Fruit fly (Drosophila melanogaster) whole organism, embryonic: ENCODE measurements around the gene asl.

ENCODE experiments used
- Abd-B ChIP-seq: fragments of 200-800 bp; sonication (Bioruptor generic); optimal IDR thresholded peaks from 2 replicates; lab custom pipeline; 2018; ENCODE audit warnings: missing biosample characterization, mild to moderate bottlenecking, missing genetic modification characterization, moderate library complexity
- Atf6 ChIP-seq: fragments of 200-800 bp; sonication (Bioruptor generic); IDR thresholded peaks from 2 replicates; pipeline ENCODE4 v1.3.6; 2022; ENCODE audit warnings: missing biosample characterization, missing genetic modification characterization
- CG11696 ChIP-seq: fragments of 200-800 bp; sonication (Bioruptor generic); IDR thresholded peaks from 2 replicates; pipeline ENCODE4 v1.3.6; 2022; ENCODE audit warnings: missing biosample characterization, missing genetic modification characterization
- CG12071 ChIP-seq: fragments of 200-800 bp; sonication (Bioruptor generic); optimal IDR thresholded peaks from 3 replicates; lab custom pipeline; 2018; ENCODE audit warnings: missing biosample characterization, mild to moderate bottlenecking, missing genetic modification characterization
- CG12942 ChIP-seq: fragments of 200-800 bp; sonication (Bioruptor generic); optimal IDR thresholded peaks from 3 replicates; lab custom pipeline; 2016; ENCODE audit warnings: missing biosample characterization, missing genetic modification characterization
- CG14710 ChIP-seq: fragments of 200-800 bp; sonication (Bioruptor generic); optimal IDR thresholded peaks from 3 replicates; lab custom pipeline; 2019; ENCODE audit warnings: missing biosample characterization, mild to moderate bottlenecking, missing genetic modification characterization, moderate library complexity
- CG14860 ChIP-seq: fragments of 200-800 bp; sonication (Bioruptor generic); IDR thresholded peaks from 3 replicates; pipeline ENCODE4 v1.3.6; 2022; ENCODE audit warnings: missing biosample characterization, missing genetic modification characterization; ENCODE audit not compliant: partially characterized antibody
- CG15514 ChIP-seq: fragments of 200-800 bp; sonication (Bioruptor generic); optimal IDR thresholded peaks from 3 replicates; lab custom pipeline; 2017; ENCODE audit warnings: missing biosample characterization, missing genetic modification characterization, mild to moderate bottlenecking, moderate library complexity, missing genetic modification reagents
- CG1603 ChIP-seq: fragments of 200-800 bp; sonication (Bioruptor generic); optimal IDR thresholded peaks from 2 replicates; lab custom pipeline; 2019; ENCODE audit warnings: missing biosample characterization, mild to moderate bottlenecking, missing genetic modification characterization, moderate library complexity
- CG16813 ChIP-seq: fragments of 200-800 bp; sonication (Bioruptor generic); IDR thresholded peaks from 3 replicates; pipeline ENCODE4 v1.3.6; 2022; ENCODE audit warnings: missing biosample characterization, missing genetic modification characterization; ENCODE audit not compliant: partially characterized antibody
- CG18011 ChIP-seq: fragments of 200-800 bp; sonication (Bioruptor generic); optimal IDR thresholded peaks from 2 replicates; lab custom pipeline; 2017; ENCODE audit warnings: missing biosample characterization, missing genetic modification characterization, mild to moderate bottlenecking, moderate library complexity, missing genotype
- CG2120 ChIP-seq: fragments of 200-800 bp; sonication (Bioruptor generic); optimal IDR thresholded peaks from 3 replicates; lab custom pipeline; 2016; ENCODE audit warnings: missing biosample characterization, missing genetic modification characterization
- CG2712 ChIP-seq: fragments of 200-800 bp; optimal IDR thresholded peaks from 3 replicates; lab custom pipeline; 2019; ENCODE audit warnings: missing biosample characterization, mild to moderate bottlenecking, missing genetic modification characterization, moderate library complexity
- CG33213 ChIP-seq: fragments of 200-800 bp; sonication (Bioruptor generic); optimal IDR thresholded peaks from 3 replicates; lab custom pipeline; 2016; ENCODE audit warnings: missing biosample characterization, missing genetic modification characterization
- CG6854 ChIP-seq: fragments of 200-800 bp; sonication (Bioruptor generic); optimal IDR thresholded peaks from 3 replicates; lab custom pipeline; 2017; ENCODE audit warnings: missing biosample characterization, mild to moderate bottlenecking, missing genetic modification characterization
- CG7987 ChIP-seq: fragments of 200-800 bp; sonication (Bioruptor generic); optimal IDR thresholded peaks from 2 replicates; lab custom pipeline; 2018; ENCODE audit warnings: missing biosample characterization, mild to moderate bottlenecking, missing genetic modification characterization, moderate library complexity
- CG8388 ChIP-seq: fragments of 200-800 bp; sonication (Bioruptor generic); optimal IDR thresholded peaks from 2 replicates; lab custom pipeline; 2019; ENCODE audit warnings: missing biosample characterization, mild to moderate bottlenecking, missing genetic modification characterization, moderate library complexity
- CG8944 ChIP-seq: fragments of 200-800 bp; sonication (Bioruptor generic); optimal IDR thresholded peaks from 3 replicates; lab custom pipeline; 2016; ENCODE audit warnings: missing biosample characterization, missing genetic modification characterization
- CoRest ChIP-seq: fragments of 200-800 bp; sonication (Bioruptor generic); optimal IDR thresholded peaks from 3 replicates; lab custom pipeline; 2018; ENCODE audit warnings: missing biosample characterization, mild to moderate bottlenecking, missing genetic modification characterization, moderate library complexity
- Deaf1 ChIP-seq: fragments of 200-800 bp; optimal IDR thresholded peaks from 3 replicates; lab custom pipeline; 2019; ENCODE audit warnings: missing biosample characterization, mild to moderate bottlenecking, missing genetic modification characterization, moderate library complexity
- Dll ChIP-seq: fragments of 200-800 bp; sonication (Bioruptor generic); IDR thresholded peaks from 4 replicates; pipeline ENCODE4 v1.3.6; 2022; ENCODE audit warnings: missing biosample characterization, missing genetic modification characterization; ENCODE audit not compliant: partially characterized antibody
- E2f2 ChIP-seq: fragments of 200-800 bp; sonication (Bioruptor generic); IDR thresholded peaks from 2 replicates; pipeline ENCODE4 v1.3.6; 2022; ENCODE audit warnings: missing biosample characterization, missing genetic modification characterization
- ERR ChIP-seq: fragments of 200-800 bp; sonication (Bioruptor generic); optimal IDR thresholded peaks from 2 replicates; lab custom pipeline; 2016; ENCODE audit warnings: missing biosample characterization, missing genetic modification characterization
- Fer3 ChIP-seq: fragments of 200-800 bp; sonication (Bioruptor generic); optimal IDR thresholded peaks from 2 replicates; lab custom pipeline; 2018; ENCODE audit warnings: missing biosample characterization, mild to moderate bottlenecking, missing genetic modification characterization, moderate library complexity
- GATAe ChIP-seq: fragments of 200-800 bp; sonication (Bioruptor generic); conservative IDR thresholded peaks from 2 replicates; pipeline ENCODE4 v1.3.6; 2022; ENCODE audit warnings: missing biosample characterization, missing genetic modification characterization
- H15 ChIP-seq: fragments of 200-800 bp; sonication (Bioruptor generic); IDR thresholded peaks from 3 replicates; pipeline ENCODE4 v1.3.6; 2022; ENCODE audit warnings: missing biosample characterization, missing genetic modification characterization
- Hr3 ChIP-seq: fragments of 200-800 bp; sonication (Bioruptor generic); optimal IDR thresholded peaks from 3 replicates; lab custom pipeline; 2016; ENCODE audit warnings: missing biosample characterization, missing genetic modification characterization
- MESR4 ChIP-seq: fragments of 200-800 bp; sonication (Bioruptor generic); optimal IDR thresholded peaks from 2 replicates; lab custom pipeline; 2018; ENCODE audit warnings: missing biosample characterization, mild to moderate bottlenecking, missing genetic modification characterization, moderate library complexity
- Neu2 ChIP-seq: fragments of 200-800 bp; sonication (Bioruptor generic); optimal IDR thresholded peaks from 3 replicates; lab custom pipeline; 2016; ENCODE audit warnings: missing biosample characterization, missing genetic modification characterization, borderline replicate concordance
- Ptx1 ChIP-seq: fragments of 200-800 bp; sonication (Bioruptor generic); IDR thresholded peaks from 2 replicates; pipeline ENCODE4 v1.3.6; 2022; ENCODE audit warnings: missing biosample characterization, missing genetic modification characterization
- Rfx ChIP-seq: fragments of 200-800 bp; sonication (Bioruptor generic); IDR thresholded peaks from 2 replicates; pipeline ENCODE4 v1.3.6; 2022; ENCODE audit warnings: missing biosample characterization, missing genetic modification characterization
- Scr ChIP-seq: fragments of 200-800 bp; sonication (Bioruptor generic); IDR thresholded peaks from 2 replicates; pipeline ENCODE4 v1.3.6; 2022; ENCODE audit warnings: missing biosample characterization, missing genetic modification characterization; ENCODE audit not compliant: partially characterized antibody
- Trl ChIP-seq, 3 experiments: fragments of >200 bp in 2 of 3; fragments of 200-800 bp in 1 of 3; sonication (Bioruptor generic) in 1 of 3; optimal IDR thresholded peaks; 2 replicates in 1 of 3; 3 replicates in 2 of 3; lab custom pipeline; 2016 to 2017; ENCODE audit warnings: missing biosample characterization in 1 of 3, missing genetic modification characterization in 1 of 3
- ap ChIP-seq: fragments of 200-800 bp; sonication (Bioruptor generic); IDR thresholded peaks from 2 replicates; pipeline ENCODE4 v1.3.6; 2022; ENCODE audit warnings: missing biosample characterization, missing genetic modification characterization
- bbx ChIP-seq: fragments of 200-800 bp; sonication (Bioruptor generic); IDR thresholded peaks from 2 replicates; pipeline ENCODE4 v1.3.6; 2022; ENCODE audit warnings: missing biosample characterization, missing genetic modification characterization; ENCODE audit not compliant: partially characterized antibody
- bcd ChIP-seq: fragments of 200-800 bp; sonication (Bioruptor generic); optimal IDR thresholded peaks from 2 replicates; lab custom pipeline; 2017; ENCODE audit warnings: missing biosample characterization, mild to moderate bottlenecking, missing genetic modification characterization
- cad ChIP-seq: fragments of >200 bp; optimal IDR thresholded peaks from 2 replicates; lab custom pipeline; 2017; ENCODE audit warnings: missing biosample characterization, missing genetic modification characterization
- cato ChIP-seq: fragments of 200-800 bp; sonication (Bioruptor generic); optimal IDR thresholded peaks from 2 replicates; lab custom pipeline; 2016; ENCODE audit warnings: missing biosample characterization, missing genetic modification characterization, borderline replicate concordance
- fd102C ChIP-seq: fragments of 200-800 bp; sonication (Bioruptor generic); optimal IDR thresholded peaks from 2 replicates; lab custom pipeline; 2018; ENCODE audit warnings: missing biosample characterization, mild to moderate bottlenecking, missing genetic modification characterization, moderate library complexity
- fd64A ChIP-seq: fragments of 200-800 bp; sonication (Bioruptor generic); optimal IDR thresholded peaks from 3 replicates; lab custom pipeline; 2018; ENCODE audit warnings: missing biosample characterization, mild to moderate bottlenecking, missing genetic modification characterization
- grau ChIP-seq: fragments of 200-800 bp; optimal IDR thresholded peaks from 3 replicates; lab custom pipeline; 2019; ENCODE audit warnings: missing biosample characterization, mild to moderate bottlenecking, missing genetic modification characterization, moderate library complexity
- gro ChIP-seq: fragments of 200-800 bp; sonication (Bioruptor generic); optimal IDR thresholded peaks from 2 replicates; lab custom pipeline; 2016; ENCODE audit warnings: missing biosample characterization, missing genetic modification characterization
- lov ChIP-seq, 2 experiments: fragments of 200-800 bp in 1 of 2; fragments of >200 bp in 1 of 2; sonication (Bioruptor generic) in 1 of 2; IDR thresholded peaks in 1 of 2; optimal IDR thresholded peaks in 1 of 2; 2 replicates in 1 of 2; 3 replicates in 1 of 2; pipeline versions ENCODE4 v1.3.6 to Lab custom; 2017 to 2022; ENCODE audit warnings: missing biosample characterization in 1 of 2, missing genetic modification characterization in 1 of 2
- luna ChIP-seq: fragments of 200-800 bp; sonication (Bioruptor generic); optimal IDR thresholded peaks from 2 replicates; lab custom pipeline; 2016; ENCODE audit warnings: missing biosample characterization, missing genetic modification characterization
- org-1 ChIP-seq: fragments of 200-800 bp; sonication (Bioruptor generic); optimal IDR thresholded peaks from 2 replicates; lab custom pipeline; 2017; ENCODE audit warnings: missing biosample characterization, missing genetic modification characterization
- ro ChIP-seq: fragments of 200-800 bp; sonication (Bioruptor generic); IDR thresholded peaks from 2 replicates; pipeline ENCODE4 v1.3.6; 2022; ENCODE audit warnings: missing biosample characterization, missing genetic modification characterization
- tna ChIP-seq: fragments of 200-800 bp; sonication (Bioruptor generic); IDR thresholded peaks from 2 replicates; pipeline ENCODE4 v1.3.6; 2022; ENCODE audit warnings: missing biosample characterization, missing genetic modification characterization; ENCODE audit not compliant: partially characterized antibody
- trem ChIP-seq: fragments of 200-800 bp; optimal IDR thresholded peaks from 3 replicates; lab custom pipeline; 2019; ENCODE audit warnings: missing biosample characterization, mild to moderate bottlenecking, missing genetic modification characterization, moderate library complexity
- zfh1 ChIP-seq: fragments of 200-800 bp; sonication (Bioruptor generic); IDR thresholded peaks from 3 replicates; pipeline ENCODE4 v1.3.6; 2022; ENCODE audit warnings: missing biosample characterization, missing genetic modification characterization

Gene asl

DNA sequence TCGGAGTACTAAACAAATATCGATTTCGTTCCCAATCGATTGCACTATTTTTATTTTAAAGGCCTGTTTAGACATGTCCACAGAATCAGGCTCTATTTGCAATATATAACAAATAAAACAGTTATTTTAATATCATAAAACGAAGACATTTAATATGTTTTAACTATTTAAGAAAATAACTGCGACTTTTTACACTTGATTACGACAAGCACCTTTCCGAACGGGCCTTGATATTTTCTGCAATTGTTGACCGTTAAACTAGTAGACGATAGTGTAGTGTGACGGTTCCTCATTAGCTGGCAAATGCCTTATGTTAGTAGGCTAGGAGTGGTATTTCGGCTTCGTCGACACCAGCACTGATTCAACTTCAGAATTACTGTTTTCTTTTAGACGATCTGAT lies 37.8 kb downstream of the asl start, which contains the start of the genes CG2931 and Rheb (continued):
- peak; percentile 81 for TF ChIP-seq CG15514 (GFP tag; lab: Kevin White, UChicago)
- TF ChIP-seq gro (GFP tag; lab: Kevin White, UChicago) = peak; percentile 44
- TF ChIP-seq luna = no peak
- TF ChIP-seq CG1603 (tag; lab: Kevin White, UChicago) = peak; percentile 80
- TF ChIP-seq CG2712 = peak; percentile 78
- peak; percentile 24 for TF ChIP-seq ERR (GFP tag; lab: Kevin White, UChicago)
- TF ChIP-seq Hr3 (GFP tag; lab: Kevin White, UChicago) = peak; percentile 63
- TF ChIP-seq CG6854 (GFP tag; lab: Kevin White, UChicago) = no peak
- TF ChIP-seq org-1 = no peak
- TF ChIP-seq lov (optimal IDR thresholded peaks at IDR 0.05; lab: Kevin White, UChicago) = no peak
- TF ChIP-seq lov (GFP tag; IDR thresholded peaks at IDR 0.05; lab: Robert Waterston, UW) = peak; percentile 27; the same call in 1 of the 3 replicates
- peak; percentile 41 for TF ChIP-seq MESR4 (GFP tag; lab: Kevin White, UChicago)
- TF ChIP-seq Rfx = peak; percentile 81
- TF ChIP-seq Atf6 (GFP tag; lab: Robert Waterston, UW) = peak; percentile 67
- TF ChIP-seq CG2120 (GFP tag; lab: Kevin White, UChicago) = peak; percentile 83
- peak; percentile 83 for TF ChIP-seq CG16813 (GFP tag; lab: Robert Waterston, UW)
- TF ChIP-seq bbx = peak; percentile 69
- peak; percentile 51; the same call in 1 of the 2 replicates for TF ChIP-seq E2f2
- peak; percentile 42 for TF ChIP-seq bcd (GFP tag; lab: Kevin White, UChicago)
- TF ChIP-seq CG18011 (GFP tag; lab: Kevin White, UChicago) = peak; percentile 50
- no peak for TF ChIP-seq cad (GFP tag; lab: Kevin White, UChicago)
- peak; percentile 88 for TF ChIP-seq Dll (GFP tag; lab: Robert Waterston, UW)
- TF ChIP-seq CG12942 (GFP tag; lab: Kevin White, UChicago) = peak; percentile 58
- TF ChIP-seq CG12071 (GFP tag; lab: Kevin White, UChicago) = no peak
- no peak for TF ChIP-seq CG8944 (GFP tag; lab: Kevin White, UChicago)
- TF ChIP-seq Scr (GFP tag; lab: Robert Waterston, UW) = peak; percentile 85
- TF ChIP-seq cato = no peak
- TF ChIP-seq tna (GFP tag; lab: Robert Waterston, UW) = peak; percentile 64
- TF ChIP-seq CG7987 (GFP tag; lab: Kevin White, UChicago) = peak; percentile 16
- peak; percentile 79 for TF ChIP-seq Ptx1 (GFP tag; lab: Robert Waterston, UW)
- peak; percentile 87 for TF ChIP-seq CG14710 (tag; lab: Kevin White, UChicago)
- no peak for TF ChIP-seq ro (GFP tag; lab: Robert Waterston, UW)
- TF ChIP-seq CG8388 (GFP tag; lab: Kevin White, UChicago) = peak; percentile 56
- TF ChIP-seq Abd-B = peak; percentile 74
- peak; percentile 42; the same call in 1 of the 2 replicates for TF ChIP-seq ap (GFP tag; lab: Robert Waterston, UW)
- TF ChIP-seq fd102C (GFP tag; lab: Kevin White, UChicago) = no peak
- TF ChIP-seq trem (tag; lab: Kevin White, UChicago) = peak; percentile 89
- peak; percentile 60 for TF ChIP-seq CG33213 (GFP tag; lab: Kevin White, UChicago)
- TF ChIP-seq zfh1 (GFP tag; lab: Robert Waterston, UW) = peak; percentile 66; the same call in 2 of the 3 replicates
- TF ChIP-seq CoRest (tag; lab: Kevin White, UChicago) = peak; percentile 77
- TF ChIP-seq grau (tag; lab: Kevin White, UChicago) = peak; percentile 67
- no peak for TF ChIP-seq GATAe (GFP tag; lab: Robert Waterston, UW)
- no peak for TF ChIP-seq Neu2
- TF ChIP-seq CG11696 (GFP tag; lab: Robert Waterston, UW) = no peak
- TF ChIP-seq fd64A (GFP tag; lab: Kevin White, UChicago) = no peak
- no peak for TF ChIP-seq Trl (optimal IDR thresholded peaks at IDR 0.05; lab: Kevin White, UChicago)
- TF ChIP-seq Trl (GFP tag; optimal IDR thresholded peaks at IDR 0.05; lab: Kevin White, UChicago) = no peak
- peak; percentile 63 for TF ChIP-seq Fer3 (tag; lab: Kevin White, UChicago)
- TF ChIP-seq CG14860 (GFP tag; lab: Robert Waterston, UW) = peak; percentile 63; the same call in 2 of the 3 replicates
- TF ChIP-seq Deaf1 = peak; percentile 42
- 0 out of 3 replicates have a peak, but pooled peaks have one; percentile 40 for TF ChIP-seq H15
